Fruit fly (Drosophila melanogaster) whole organism, prepupa: ENCODE data around the gene CG1103.

Experiments
- Blimp-1 ChIP-seq: fragments of 200-800 bp; sonication (Bioruptor generic); optimal IDR thresholded peaks from 3 replicates; lab custom pipeline; 2017; ENCODE audit warnings: missing biosample characterization, missing genetic modification characterization, mild to moderate bottlenecking, moderate library complexity, missing genetic modification reagents
- CG10631 ChIP-seq: fragments of 200-800 bp; sonication (Bioruptor generic); optimal IDR thresholded peaks from 2 replicates; lab custom pipeline; 2016; ENCODE audit warnings: missing biosample characterization, missing genetic modification characterization
- CG10669 ChIP-seq: fragments of 200-800 bp; sonication (Bioruptor generic); optimal IDR thresholded peaks from 3 replicates; lab custom pipeline; 2018; ENCODE audit warnings: missing biosample characterization, mild to moderate bottlenecking, missing genetic modification characterization, moderate library complexity
- CG11294 ChIP-seq: fragments of 200-800 bp; sonication (Bioruptor generic); IDR thresholded peaks from 2 replicates; pipeline ENCODE4 v1.3.6; 2022; ENCODE audit warnings: missing biosample characterization, missing genetic modification characterization
- CG15336 ChIP-seq: fragments of 200-800 bp; sonication (Bioruptor generic); IDR thresholded peaks from 2 replicates; pipeline ENCODE4 v1.3.6; 2022; ENCODE audit warnings: missing biosample characterization, missing genetic modification characterization
- CG1621 ChIP-seq: fragments of 200-800 bp; sonication (Bioruptor generic); optimal IDR thresholded peaks from 3 replicates; lab custom pipeline; 2018; ENCODE audit warnings: missing biosample characterization, mild to moderate bottlenecking, missing genetic modification characterization
- CG16779 ChIP-seq: fragments of 200-800 bp; sonication (Bioruptor generic); optimal IDR thresholded peaks from 3 replicates; lab custom pipeline; 2017; ENCODE audit warnings: missing biosample characterization, mild to moderate bottlenecking, missing genetic modification characterization
- CG3032 ChIP-seq: fragments of 200-800 bp; optimal IDR thresholded peaks from 2 replicates; lab custom pipeline; 2019; ENCODE audit warnings: missing biosample characterization, mild to moderate bottlenecking, missing genetic modification characterization, moderate library complexity
- CG31627 ChIP-seq: fragments of 200-800 bp; sonication (Bioruptor generic); optimal IDR thresholded peaks from 3 replicates; lab custom pipeline; 2016; ENCODE audit warnings: missing biosample characterization, missing genetic modification characterization
- CG3919 ChIP-seq: fragments of 200-800 bp; sonication (Bioruptor generic); optimal IDR thresholded peaks from 3 replicates; lab custom pipeline; 2016; ENCODE audit warnings: missing biosample characterization, missing genetic modification characterization
- CG6276 ChIP-seq: fragments of 200-800 bp; sonication (Bioruptor generic); optimal IDR thresholded peaks from 2 replicates; lab custom pipeline; 2017; ENCODE audit warnings: missing biosample characterization, mild to moderate bottlenecking, missing genetic modification characterization
- CG6808 ChIP-seq: fragments of 200-800 bp; sonication (Bioruptor generic); optimal IDR thresholded peaks from 3 replicates; lab custom pipeline; 2017; ENCODE audit warnings: missing biosample characterization, missing genetic modification characterization, mild to moderate bottlenecking, moderate library complexity, missing genetic modification reagents
- CG6854 ChIP-seq: fragments of 200-800 bp; sonication (Bioruptor generic); optimal IDR thresholded peaks from 2 replicates; lab custom pipeline; 2017; ENCODE audit warnings: missing biosample characterization, mild to moderate bottlenecking, missing genetic modification characterization
- CG8632 ChIP-seq: fragments of 200-800 bp; sonication (Bioruptor generic); optimal IDR thresholded peaks from 3 replicates; lab custom pipeline; 2016; ENCODE audit warnings: missing biosample characterization, missing genetic modification characterization
- CG9139 ChIP-seq: fragments of 200-800 bp; sonication (Bioruptor generic); optimal IDR thresholded peaks from 3 replicates; lab custom pipeline; 2017; ENCODE audit warnings: missing biosample characterization, mild to moderate bottlenecking, missing genetic modification characterization
- Eip75B ChIP-seq: fragments of 200-800 bp; sonication (Bioruptor generic); optimal IDR thresholded peaks from 3 replicates; lab custom pipeline; 2016; ENCODE audit warnings: missing biosample characterization, missing genetic modification characterization
- Eip78C ChIP-seq: fragments of 200-800 bp; sonication (Bioruptor generic); peaks from one replicate; lab custom pipeline; 2016; ENCODE audit warnings: missing biosample characterization, missing genetic modification characterization
- Eip93F ChIP-seq: fragments of 200-800 bp; sonication (Bioruptor generic); optimal IDR thresholded peaks from 2 replicates; lab custom pipeline; 2016; ENCODE audit warnings: missing biosample characterization, mild to moderate bottlenecking, missing genetic modification characterization
- Ets21C ChIP-seq: fragments of 200-800 bp; sonication (Bioruptor generic); optimal IDR thresholded peaks from 3 replicates; lab custom pipeline; 2016; ENCODE audit warnings: missing biosample characterization, missing genetic modification characterization
- Ets96B ChIP-seq: fragments of 200-800 bp; optimal IDR thresholded peaks from 2 replicates; lab custom pipeline; 2019; ENCODE audit warnings: missing biosample characterization, mild to moderate bottlenecking, missing genetic modification characterization, moderate library complexity
- Gug ChIP-seq: fragments of 200-800 bp; sonication (Bioruptor generic); IDR thresholded peaks from 2 replicates; pipeline ENCODE4 v1.3.6; 2022; ENCODE audit warnings: missing biosample characterization, missing genetic modification characterization
- Hr38 ChIP-seq: sonication (Bioruptor generic); optimal IDR thresholded peaks from 2 replicates; lab custom pipeline; 2016; ENCODE audit warnings: missing biosample characterization, missing genetic modification characterization
- Hr39 ChIP-seq: fragments of 200-800 bp; sonication (Bioruptor generic); optimal IDR thresholded peaks from 2 replicates; lab custom pipeline; 2016; ENCODE audit warnings: missing biosample characterization, missing genetic modification characterization
- Lpt ChIP-seq: fragments of 200-800 bp; sonication (Bioruptor generic); optimal IDR thresholded peaks from 3 replicates; lab custom pipeline; 2016; ENCODE audit warnings: missing biosample characterization, missing genetic modification characterization
- OdsH ChIP-seq: fragments of 200-800 bp; sonication (Bioruptor generic); optimal IDR thresholded peaks from 3 replicates; lab custom pipeline; 2016; ENCODE audit warnings: missing biosample characterization, missing genetic modification characterization
- Smox ChIP-seq: fragments of 200-800 bp; sonication (Bioruptor generic); optimal IDR thresholded peaks from 3 replicates; lab custom pipeline; 2016; ENCODE audit warnings: missing biosample characterization, missing genetic modification characterization
- Sox102F ChIP-seq: fragments of 200-800 bp; sonication (Bioruptor generic); optimal IDR thresholded peaks from 2 replicates; lab custom pipeline; 2016; ENCODE audit warnings: missing biosample characterization, mild to moderate bottlenecking, missing genetic modification characterization
- Sox14 ChIP-seq: fragments of 200-800 bp; sonication (Bioruptor generic); optimal IDR thresholded peaks from 3 replicates; lab custom pipeline; 2016; ENCODE audit warnings: missing biosample characterization, missing genetic modification characterization
- Sox15 ChIP-seq: fragments of 200-800 bp; sonication (Bioruptor generic); optimal IDR thresholded peaks from 3 replicates; lab custom pipeline; 2016; ENCODE audit warnings: missing biosample characterization, missing genetic modification characterization
- achi ChIP-seq: fragments of 200-800 bp; sonication (Bioruptor generic); optimal IDR thresholded peaks from 3 replicates; lab custom pipeline; 2016; ENCODE audit warnings: missing biosample characterization, missing genetic modification characterization
- acj6 ChIP-seq: fragments of 200-800 bp; sonication (Bioruptor generic); optimal IDR thresholded peaks from 3 replicates; lab custom pipeline; 2016; ENCODE audit warnings: missing biosample characterization, missing genetic modification characterization
- dac ChIP-seq: fragments of 200-800 bp; sonication (Bioruptor generic); optimal IDR thresholded peaks from 2 replicates; lab custom pipeline; 2017; ENCODE audit warnings: missing biosample characterization, mild to moderate bottlenecking, missing genetic modification characterization
- dsx ChIP-seq: fragments of 200-800 bp; optimal IDR thresholded peaks from 3 replicates; lab custom pipeline; 2019; ENCODE audit warnings: missing biosample characterization, mild to moderate bottlenecking, missing genetic modification characterization, moderate library complexity; ENCODE audit not compliant: poor library complexity, severe bottlenecking
- eg ChIP-seq: fragments of 200-800 bp; sonication (Bioruptor generic); IDR thresholded peaks from 3 replicates; pipeline ENCODE4 v1.3.6; 2022; ENCODE audit warnings: missing biosample characterization, missing genetic modification characterization
- fd59A ChIP-seq: fragments of 200-800 bp; sonication (Bioruptor generic); optimal IDR thresholded peaks from 2 replicates; lab custom pipeline; 2017; ENCODE audit warnings: missing biosample characterization, mild to moderate bottlenecking, missing genetic modification characterization, missing genetic modification reagents
- fd85E ChIP-seq: fragments of 200-800 bp; sonication (Bioruptor generic); optimal IDR thresholded peaks from 3 replicates; lab custom pipeline; 2016; ENCODE audit warnings: missing biosample characterization, missing genetic modification characterization
- fkh ChIP-seq: fragments of 200-800 bp; sonication (Bioruptor generic); optimal IDR thresholded peaks from 3 replicates; lab custom pipeline; 2017; ENCODE audit warnings: missing biosample characterization, mild to moderate bottlenecking, missing genetic modification characterization, moderate library complexity
- net ChIP-seq: fragments of 200-800 bp; sonication (Bioruptor generic); optimal IDR thresholded peaks from 3 replicates; lab custom pipeline; 2016; ENCODE audit warnings: missing biosample characterization, missing genetic modification characterization
- salr ChIP-seq, 2 experiments: fragments of 200-800 bp; sonication (Bioruptor generic); optimal IDR thresholded peaks; 3 replicates each; lab custom pipeline; 2016 to 2018; ENCODE audit warnings: missing biosample characterization in 2 of 2, missing genetic modification characterization in 2 of 2, mild to moderate bottlenecking in 1 of 2
- spab ChIP-seq: fragments of 200-800 bp; sonication (Bioruptor generic); optimal IDR thresholded peaks from 2 replicates; lab custom pipeline; 2017; ENCODE audit warnings: missing biosample characterization, mild to moderate bottlenecking, missing genetic modification characterization, missing genetic modification reagents

Gene CG1103

dm6 chr3R:4348197-4348814, 10.8 kb downstream of the CG1103 start:
- no peak for TF ChIP-seq CG6276 (GFP tag; lab: Kevin White, UChicago)
- no peak for TF ChIP-seq Smox (GFP tag; lab: Kevin White, UChicago)
- TF ChIP-seq CG10669 (GFP tag; lab: Kevin White, UChicago): no peak
- no peak for TF ChIP-seq CG16779 (tag; lab: Kevin White, UChicago)

- TF ChIP-seq Smox (GFP tag; lab: Kevin White, UChicago) (no peak), CG6854 (GFP tag; lab: Kevin White, UChicago) (no peak), CG31627 (no peak), CG9139 (GFP tag; lab: Kevin White, UChicago) (no peak), fkh (GFP tag; lab: Kevin White, UChicago) (no peak), dsx (no peak)
Measured at dm6 chr3R:4350199-4350598, 12.6 kb downstream of the CG1103 start.

dm6 chr3R:4353569-4353968, 16.0 kb downstream of the CG1103 start:
- TF ChIP-seq CG9139 (GFP tag; lab: Kevin White, UChicago) (no peak), fd59A (GFP tag; lab: Kevin White, UChicago) (no peak), Lpt (GFP tag; lab: Kevin White, UChicago) (no peak), Hr38 (GFP tag; lab: Kevin White, UChicago) (no peak), CG6276 (GFP tag; lab: Kevin White, UChicago) (no peak), Sox15 (GFP tag; lab: Kevin White, UChicago) (no peak), acj6 (GFP tag; lab: Kevin White, UChicago) (no peak), CG6808 (GFP tag; lab: Kevin White, UChicago) (no peak), Sox102F (GFP tag; lab: Kevin White, UChicago) (no peak), Gug (no peak), Smox (GFP tag; lab: Kevin White, UChicago) (no peak), net (GFP tag; lab: Kevin White, UChicago) (no peak), Ets96B (tag; lab: Kevin White, UChicago) (no peak), CG10631 (no peak), CG6854 (GFP tag; lab: Kevin White, UChicago) (no peak), dsx (no peak), CG31627 (no peak), eg (no peak), CG3032 (tag; lab: Kevin White, UChicago) (no peak)

dm6 chr3R:4359625-4360024, 22.1 kb downstream of the CG1103 start, which contains the start of gene CG1090:
TSS of gene CG1090 (plus strand) at chr3R:4359883.
- TF ChIP-seq net (GFP tag; lab: Kevin White, UChicago) (peak; percentile 8), CG16779 (tag; lab: Kevin White, UChicago) (peak; percentile 13), Eip75B (no peak), Hr39 (GFP tag; lab: Kevin White, UChicago) (no peak)

dm6 chr3R:4360668-4361110, 23.1 kb downstream of the CG1103 start:
- no peak for TF ChIP-seq Eip93F
- no peak for TF ChIP-seq Ets21C (GFP tag; lab: Kevin White, UChicago)
- no peak for TF ChIP-seq CG8632 (GFP tag; lab: Kevin White, UChicago)
- TF ChIP-seq fkh (GFP tag; lab: Kevin White, UChicago): no peak
- TF ChIP-seq CG3032 (tag; lab: Kevin White, UChicago): no peak
- no peak for TF ChIP-seq fd59A (GFP tag; lab: Kevin White, UChicago)
- TF ChIP-seq dac (GFP tag; lab: Kevin White, UChicago): no peak
- peak; percentile 36 for TF ChIP-seq Lpt (GFP tag; lab: Kevin White, UChicago)
- TF ChIP-seq CG1621 (tag; lab: Kevin White, UChicago): peak; percentile 25
- no peak for TF ChIP-seq CG9139 (GFP tag; lab: Kevin White, UChicago)
- TF ChIP-seq CG10631: no peak
- no peak for TF ChIP-seq fd85E (GFP tag; lab: Kevin White, UChicago)
- peak; percentile 12 for TF ChIP-seq Sox14 (GFP tag; lab: Kevin White, UChicago)
- TF ChIP-seq CG6276 (GFP tag; lab: Kevin White, UChicago): peak; percentile 5
- TF ChIP-seq spab: no peak
- 0 out of 2 replicates have a peak, but pooled peaks have one; percentile 10 for TF ChIP-seq Gug
- peak; percentile 14 for TF ChIP-seq CG3919 (GFP tag; lab: Kevin White, UChicago)
- no peak for TF ChIP-seq Hr39 (GFP tag; lab: Kevin White, UChicago)
- no peak for TF ChIP-seq achi
- no peak for TF ChIP-seq salr (GFP tag; optimal IDR thresholded peaks at IDR 0.05; lab: Kevin White, UChicago)
- TF ChIP-seq CG15336: no peak
- TF ChIP-seq CG6808 (GFP tag; lab: Kevin White, UChicago): no peak
- TF ChIP-seq dsx: peak; percentile 42
- TF ChIP-seq Eip78C: peak; percentile 73
- TF ChIP-seq CG31627: no peak
- no peak for TF ChIP-seq OdsH (GFP tag; lab: Kevin White, UChicago)
- TF ChIP-seq CG6854 (GFP tag; lab: Kevin White, UChicago): peak; percentile 19
- no peak for TF ChIP-seq CG11294
- no peak for TF ChIP-seq Blimp-1 (GFP tag; lab: Kevin White, UChicago)
